Worm (Caenorhabditis elegans): ENCODE data around the gene acox-3.
"Not testable (repeated sequence)": the region's sequence is repeated elsewhere in the genome, so short reads cannot be mapped to it uniquely, and the experiment has no call there.

Gene acox-3

DNA sequence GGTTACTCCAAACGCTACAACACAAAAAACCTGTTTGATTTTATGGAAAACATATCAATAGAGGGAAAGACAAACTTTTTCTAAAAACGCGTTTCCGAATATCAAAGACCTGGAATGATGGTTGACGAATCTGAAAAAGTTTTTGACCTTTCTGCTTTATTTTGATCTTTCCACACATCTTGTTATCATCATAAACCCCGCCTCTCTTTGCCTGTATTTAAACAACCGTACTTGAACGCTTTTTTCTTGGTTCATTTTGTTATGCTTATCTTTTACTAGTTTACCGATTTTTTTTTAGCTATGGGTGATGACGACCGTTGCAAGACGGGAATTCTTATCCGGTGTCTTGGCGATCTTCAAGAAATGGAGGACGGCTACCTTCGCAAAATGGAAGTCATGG is 4.7 kb upstream of the acox-3 start, which contains the start of gene T13A10.2:
TSS of gene T13A10.2 (plus strand) at position 301 of the 400 bp plus-strand sequence.
- TF ChIP-seq B0310.2 (tag; optimal IDR thresholded peaks at IDR 0.05); flt-1 (GFP tag; IDR thresholded peaks at IDR 0.05); tbx-11 (GFP tag; IDR thresholded peaks at IDR 0.05): not testable (repeated sequence)

DNA sequence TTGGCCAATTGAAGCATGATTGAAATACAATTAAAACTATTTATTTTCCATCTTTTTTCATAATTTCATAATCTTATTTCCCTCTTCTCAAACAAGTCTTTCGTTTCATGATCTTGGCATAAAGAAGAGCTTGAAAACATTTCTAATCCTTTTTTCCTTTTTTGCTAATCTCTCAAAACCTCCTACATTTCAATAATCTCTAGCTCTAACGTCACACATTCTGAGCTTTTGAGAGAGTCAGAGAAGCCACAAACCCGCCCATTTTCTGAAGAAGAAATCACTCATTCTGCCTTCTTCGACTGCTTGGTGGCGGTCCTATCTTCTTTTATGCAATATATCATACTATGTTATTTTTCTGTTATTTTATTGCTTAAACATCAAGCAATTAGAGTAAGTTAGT is 1.3 kb upstream of the acox-3 start, which contains the start of gene F58F9.1:
TSS of gene F58F9.1 (plus strand) at position 251 of the 400 bp plus-strand sequence.
- TF ChIP-seq pes-1 (GFP tag; IDR thresholded peaks at IDR 0.05): no peak
- no peak for TF ChIP-seq ama-1 (optimal IDR thresholded peaks at IDR 0.05)
- no peak for TF ChIP-seq tra-4 (tag; optimal IDR thresholded peaks at IDR 0.05)
- no peak for TF ChIP-seq scrt-1 (GFP tag; IDR thresholded peaks at IDR 0.05)
- TF ChIP-seq aly-1 (tag; optimal IDR thresholded peaks at IDR 0.05): no peak
- TF ChIP-seq B0310.2 (tag; optimal IDR thresholded peaks at IDR 0.05): no peak
- no peak for TF ChIP-seq ets-7 (tag; optimal IDR thresholded peaks at IDR 0.05)
- no peak for TF ChIP-seq ceh-13 (GFP tag; optimal IDR thresholded peaks at IDR 0.05)
- no peak for TF ChIP-seq F13C5.2 (tag; optimal IDR thresholded peaks at IDR 0.05)
- no peak for TF ChIP-seq hmbx-1 (tag; optimal IDR thresholded peaks at IDR 0.05)
- TF ChIP-seq flt-1 (GFP tag; IDR thresholded peaks at IDR 0.05): no peak
- TF ChIP-seq tbx-37 (GFP tag; conservative IDR thresholded peaks at IDR 0.05): no peak
- no peak for TF ChIP-seq hmg-4 (GFP tag; optimal IDR thresholded peaks at IDR 0.05)
- no peak for TF ChIP-seq tbx-11 (GFP tag; IDR thresholded peaks at IDR 0.05)
- TF ChIP-seq hnd-1 (tag; optimal IDR thresholded peaks at IDR 0.05): no peak
- TF ChIP-seq sea-1 (GFP tag; conservative IDR thresholded peaks at IDR 0.05): no peak
- TF ChIP-seq ceh-36 (tag; optimal IDR thresholded peaks at IDR 0.05): no peak

DNA sequence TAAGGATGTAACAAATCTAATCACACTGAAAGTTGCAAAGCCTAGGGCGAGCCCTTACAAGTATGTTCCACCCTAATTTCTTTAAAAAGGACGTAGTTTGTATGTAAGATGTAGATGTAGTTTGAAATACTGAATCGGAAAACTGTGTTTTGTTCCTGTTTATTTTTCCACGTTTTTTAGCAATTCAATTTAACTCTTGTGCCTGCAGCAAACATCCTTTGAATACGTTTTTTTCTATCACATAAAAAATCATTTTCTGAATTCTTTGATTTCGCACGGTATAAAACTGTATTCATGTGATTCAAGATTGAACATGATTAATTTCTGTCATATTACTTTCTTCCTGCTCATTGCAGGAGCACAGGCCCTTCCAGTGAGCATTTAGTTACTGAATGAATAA is 8.3 kb downstream of the acox-3 start, which contains the start of gene F58F9.9:
TSS of gene F58F9.9 (plus strand) at position 301 of the 400 bp plus-strand sequence.
- TF ChIP-seq tbx-37 (GFP tag; conservative IDR thresholded peaks at IDR 0.05) (no peak), hnd-1 (tag; optimal IDR thresholded peaks at IDR 0.05) (no peak)

DNA sequence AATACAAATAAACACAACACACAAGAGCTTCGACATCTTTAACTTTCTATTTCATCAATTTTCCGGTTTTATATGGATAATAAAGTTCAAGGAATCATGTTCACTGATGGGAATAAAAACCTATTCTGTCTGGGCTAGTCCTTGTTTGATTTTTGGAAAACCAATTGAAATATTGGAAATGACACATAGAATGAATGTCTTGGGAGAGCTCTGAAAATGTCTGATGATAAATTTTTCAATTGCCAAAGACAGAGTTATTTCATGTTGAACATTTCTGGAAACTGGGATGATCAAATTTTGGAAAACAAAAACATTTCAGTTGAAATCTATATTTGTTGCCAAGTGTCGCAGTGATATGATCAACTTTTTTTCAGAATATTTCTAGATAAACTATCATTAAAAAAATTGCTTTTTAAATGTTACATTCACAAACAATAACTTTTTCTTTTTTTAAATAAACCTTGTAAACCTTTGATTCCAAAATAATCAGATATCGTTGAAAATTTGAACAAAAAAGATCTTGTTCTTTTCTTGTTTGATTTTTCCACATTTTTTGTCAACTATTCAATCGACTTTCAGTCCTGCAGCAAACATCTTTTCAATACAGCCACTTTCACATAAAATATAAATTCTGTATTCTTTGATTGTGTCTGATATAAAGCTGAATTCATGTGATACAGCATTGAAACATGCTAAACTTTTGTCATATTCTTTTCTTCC is 10.6 kb downstream of the acox-3 start, which contains the start of the genes F58F9.6 and F58F9.8:
TSS of gene F58F9.6 (minus strand) at position 101 of the 720 bp plus-strand sequence.
TSS of gene F58F9.8 (plus strand) at position 670 of the 720 bp plus-strand sequence.
- TF ChIP-seq scrt-1 (GFP tag; IDR thresholded peaks at IDR 0.05) (no peak), hmg-4 (GFP tag; optimal IDR thresholded peaks at IDR 0.05) (no peak), ama-1 (optimal IDR thresholded peaks at IDR 0.05) (no peak), aly-1 (tag; optimal IDR thresholded peaks at IDR 0.05) (no peak), tra-4 (tag; optimal IDR thresholded peaks at IDR 0.05) (no peak), F13C5.2 (tag; optimal IDR thresholded peaks at IDR 0.05) (no peak), B0310.2 (tag; optimal IDR thresholded peaks at IDR 0.05) (no peak), tbx-37 (GFP tag; conservative IDR thresholded peaks at IDR 0.05) (no peak), ets-7 (tag; optimal IDR thresholded peaks at IDR 0.05) (no peak), flt-1 (GFP tag; IDR thresholded peaks at IDR 0.05) (no peak), hnd-1 (tag; optimal IDR thresholded peaks at IDR 0.05) (no peak)

DNA sequence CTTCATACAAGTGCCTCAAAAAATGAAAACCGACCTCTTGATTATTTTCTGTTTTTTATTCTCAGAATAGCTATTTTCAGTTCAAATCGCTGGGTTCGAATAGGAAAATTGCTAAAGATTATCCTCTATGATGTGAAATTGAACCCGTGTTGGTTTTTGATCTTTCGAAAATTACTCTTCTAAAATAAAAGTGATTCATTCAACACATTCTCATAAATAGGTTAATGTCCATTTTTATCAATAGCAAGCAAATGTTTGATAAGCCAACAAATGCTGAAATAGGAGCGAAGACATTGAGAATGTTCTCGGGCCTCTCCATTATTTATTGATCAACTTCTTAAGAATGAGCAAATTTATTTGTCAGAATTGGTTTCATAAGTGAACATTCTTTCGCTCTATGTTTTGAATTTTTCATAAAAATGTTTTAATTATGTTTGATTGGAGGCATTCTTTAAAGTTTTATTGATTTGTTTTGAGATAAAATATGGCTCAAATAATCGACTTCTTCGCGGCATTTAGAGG is 15.5 kb downstream of the acox-3 start, which contains the start of gene F58F9.3:
TSS of gene F58F9.3 (plus strand) at position 472 of the 522 bp plus-strand sequence.
- TF ChIP-seq F13C5.2 (tag; optimal IDR thresholded peaks at IDR 0.05): no peak
- TF ChIP-seq sea-1 (GFP tag; conservative IDR thresholded peaks at IDR 0.05): no peak
- no peak for TF ChIP-seq tra-4 (tag; optimal IDR thresholded peaks at IDR 0.05)
- TF ChIP-seq aly-1 (tag; optimal IDR thresholded peaks at IDR 0.05): no peak
- TF ChIP-seq B0310.2 (tag; optimal IDR thresholded peaks at IDR 0.05): no peak
- TF ChIP-seq tbx-11 (GFP tag; IDR thresholded peaks at IDR 0.05): no peak
- TF ChIP-seq ets-7 (tag; optimal IDR thresholded peaks at IDR 0.05): no peak
- TF ChIP-seq ceh-36 (tag; optimal IDR thresholded peaks at IDR 0.05): no peak
- no peak for TF ChIP-seq pes-1 (GFP tag; IDR thresholded peaks at IDR 0.05)
- no peak for TF ChIP-seq tbx-37 (GFP tag; conservative IDR thresholded peaks at IDR 0.05)
- TF ChIP-seq ama-1 (optimal IDR thresholded peaks at IDR 0.05): no peak
- no peak for TF ChIP-seq hnd-1 (tag; optimal IDR thresholded peaks at IDR 0.05)
- no peak for TF ChIP-seq ceh-13 (GFP tag; optimal IDR thresholded peaks at IDR 0.05)
- TF ChIP-seq flt-1 (GFP tag; IDR thresholded peaks at IDR 0.05): no peak
- no peak for TF ChIP-seq hmg-4 (GFP tag; optimal IDR thresholded peaks at IDR 0.05)
- TF ChIP-seq scrt-1 (GFP tag; IDR thresholded peaks at IDR 0.05): no peak
- TF ChIP-seq hmbx-1 (tag; optimal IDR thresholded peaks at IDR 0.05): no peak

DNA sequence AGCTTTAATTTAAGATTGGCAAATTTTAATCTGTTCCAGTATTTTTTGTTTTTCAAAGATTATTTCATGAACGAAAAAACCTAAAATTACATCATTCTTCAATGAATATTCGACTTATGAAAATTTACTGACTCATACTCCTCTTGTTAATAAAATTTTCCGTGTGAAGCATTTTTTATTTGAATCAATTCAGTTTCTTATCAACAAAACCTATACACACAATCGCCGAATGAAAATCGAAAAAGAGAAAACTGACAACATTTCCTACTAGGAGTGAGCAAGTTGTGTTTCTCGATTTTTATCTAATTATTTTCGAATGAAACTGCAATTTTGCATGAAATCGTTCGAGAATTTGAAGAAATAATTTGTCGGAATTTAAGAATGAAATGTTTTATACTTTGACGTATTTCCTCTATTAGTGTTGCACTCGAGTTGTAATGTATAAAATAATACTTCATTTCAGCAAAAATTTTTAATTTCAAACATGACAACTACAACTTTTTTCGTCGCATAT is 17.7 kb downstream of the acox-3 start, which contains the start of gene F58F9.4:
TSS of gene F58F9.4 (plus strand) at position 464 of the 514 bp plus-strand sequence.
- TF ChIP-seq hmbx-1 (tag; optimal IDR thresholded peaks at IDR 0.05): no peak
- no peak for TF ChIP-seq scrt-1 (GFP tag; IDR thresholded peaks at IDR 0.05)
- TF ChIP-seq flt-1 (GFP tag; IDR thresholded peaks at IDR 0.05): no peak

DNA sequence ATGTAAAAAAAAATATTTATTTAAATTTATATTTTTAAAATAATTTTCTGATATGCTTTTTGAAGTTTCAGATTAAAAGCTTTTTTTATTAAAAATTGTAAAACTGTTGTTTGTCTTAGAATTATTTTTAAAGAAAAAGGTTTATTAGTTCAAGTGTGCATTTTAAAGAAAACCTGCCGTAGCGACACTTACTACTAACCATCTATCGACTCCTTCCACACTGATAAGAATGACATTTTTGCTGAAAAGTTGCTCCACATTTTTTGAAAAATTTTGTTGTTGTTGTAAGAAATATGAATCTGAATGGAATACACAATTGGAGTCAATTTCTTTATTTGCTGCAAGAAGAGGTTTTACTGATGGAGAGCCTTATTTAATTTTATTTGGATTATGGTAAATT is 20.3 kb downstream of the acox-3 start, which contains the start of gene C49A9.1:
TSS of gene C49A9.1 (plus strand) at position 217 of the 400 bp plus-strand sequence.
- no peak for TF ChIP-seq flt-1 (GFP tag; IDR thresholded peaks at IDR 0.05)
- no peak for TF ChIP-seq tbx-37 (GFP tag; conservative IDR thresholded peaks at IDR 0.05)
- TF ChIP-seq sea-1 (GFP tag; conservative IDR thresholded peaks at IDR 0.05): no peak
- no peak for TF ChIP-seq hnd-1 (tag; optimal IDR thresholded peaks at IDR 0.05)
- TF ChIP-seq ets-7 (tag; optimal IDR thresholded peaks at IDR 0.05): no peak
- no peak for TF ChIP-seq hmg-4 (GFP tag; optimal IDR thresholded peaks at IDR 0.05)
- TF ChIP-seq B0310.2 (tag; optimal IDR thresholded peaks at IDR 0.05): no peak
- no peak for TF ChIP-seq scrt-1 (GFP tag; IDR thresholded peaks at IDR 0.05)
- TF ChIP-seq aly-1 (tag; optimal IDR thresholded peaks at IDR 0.05): no peak
- TF ChIP-seq hmbx-1 (tag; optimal IDR thresholded peaks at IDR 0.05): no peak

Data from whole organism, early embryonic.